Worm (Caenorhabditis elegans) whole organism, L3 larva: ENCODE results near the gene T23F6.2.
A peak's percentile ranks its signal among the peaks of the same experiment; 100 is the strongest.

Source experiments
- R02D3.7 ChIP-seq: fragments of 150-350 bp; optimal IDR thresholded peaks from 2 replicates; lab custom pipeline; 2014; ENCODE audit warnings: missing biosample characterization, missing genetic modification characterization
- ZK546.5 ChIP-seq: sonication (generic microtip); optimal IDR thresholded peaks from 2 replicates; lab custom pipeline; 2017; ENCODE audit warnings: missing biosample characterization, missing genetic modification characterization
- aly-2 ChIP-seq: fragments of 150-350 bp; optimal IDR thresholded peaks from 2 replicates; lab custom pipeline; 2014; ENCODE audit warnings: missing biosample characterization, missing genetic modification characterization
- ama-1 ChIP-seq: fragments of 150-350 bp; optimal IDR thresholded peaks from 2 replicates; lab custom pipeline; 2018
- ceh-16 ChIP-seq: sonication (generic microtip); optimal IDR thresholded peaks from 2 replicates; lab custom pipeline; 2017; ENCODE audit warnings: missing biosample characterization, missing genetic modification characterization
- ceh-28 ChIP-seq: fragments of 150-350 bp; optimal IDR thresholded peaks from 2 replicates; lab custom pipeline; 2014; ENCODE audit warnings: missing biosample characterization, missing genetic modification reagents, missing genetic modification characterization
- ceh-82 ChIP-seq: fragments of 150-350 bp; optimal IDR thresholded peaks from 2 replicates; lab custom pipeline; 2014; ENCODE audit warnings: missing biosample characterization, missing genetic modification characterization
- ceh-9 ChIP-seq: sonication (generic microtip); optimal IDR thresholded peaks from 2 replicates; lab custom pipeline; 2018; ENCODE audit warnings: missing biosample characterization, missing genetic modification characterization
- daf-12 ChIP-seq: fragments of 150-350 bp; optimal IDR thresholded peaks from 2 replicates; lab custom pipeline; 2014; ENCODE audit warnings: missing biosample characterization, missing genetic modification reagents, missing genetic modification characterization
- egl-27 ChIP-seq: sonication (generic microtip); optimal IDR thresholded peaks from 4 replicates; lab custom pipeline; 2017; ENCODE audit warnings: missing biosample characterization, missing genetic modification reagents, missing genetic modification characterization
- egl-5 ChIP-seq: fragments of 150-350 bp; optimal IDR thresholded peaks from 2 replicates; lab custom pipeline; 2017; ENCODE audit warnings: missing biosample characterization, missing genetic modification reagents, missing genetic modification characterization, inconsistent platforms
- elt-1 ChIP-seq: fragments of 150-350 bp; optimal IDR thresholded peaks from 2 replicates; lab custom pipeline; 2014; ENCODE audit warnings: missing biosample characterization, missing genetic modification characterization
- elt-2 ChIP-seq: sonication (generic microtip); optimal IDR thresholded peaks from 2 replicates; lab custom pipeline; 2016; ENCODE audit warnings: missing genetic modification reagents, mild to moderate bottlenecking, missing genetic modification characterization, missing compliant biosample characterization
- elt-3 ChIP-seq, 3 experiments: fragments of 150-350 bp in 1 of 3; sonication (generic microtip) in 2 of 3; optimal IDR thresholded peaks; 2 replicates in 2 of 3; 4 replicates in 1 of 3; lab custom pipeline; 2014 to 2017; ENCODE audit warnings: missing biosample characterization in 3 of 3, missing genetic modification characterization in 3 of 3
- eor-1 ChIP-seq, 2 experiments: fragments of 150-350 bp; optimal IDR thresholded peaks; 2 replicates each; lab custom pipeline; 2014 to 2018; ENCODE audit warnings: missing biosample characterization in 2 of 2, missing genetic modification characterization in 2 of 2
- fkh-10 ChIP-seq: sonication (generic microtip); optimal IDR thresholded peaks from 2 replicates; lab custom pipeline; 2017; ENCODE audit warnings: missing biosample characterization, missing genetic modification reagents, missing genetic modification characterization
- fkh-2 ChIP-seq: fragments of 150-350 bp; optimal IDR thresholded peaks from 2 replicates; lab custom pipeline; 2014; ENCODE audit warnings: missing biosample characterization, missing genetic modification reagents, missing genetic modification characterization
- fos-1 ChIP-seq: fragments of 150-350 bp; optimal IDR thresholded peaks from 2 replicates; lab custom pipeline; 2014; ENCODE audit warnings: missing biosample characterization, missing genetic modification characterization
- hmg-11 ChIP-seq: sonication (generic microtip); optimal IDR thresholded peaks from 2 replicates; lab custom pipeline; 2016; ENCODE audit warnings: missing genetic modification characterization, missing compliant biosample characterization
- jun-1 ChIP-seq: fragments of 150-350 bp; optimal IDR thresholded peaks from 2 replicates; lab custom pipeline; 2014; ENCODE audit warnings: missing biosample characterization, missing genetic modification reagents, missing genetic modification characterization
- lin-15B ChIP-seq: fragments of 150-350 bp; optimal IDR thresholded peaks from 2 replicates; lab custom pipeline; 2014; ENCODE audit warnings: missing biosample characterization, missing genetic modification characterization
- lsy-12 ChIP-seq: sonication (generic microtip); optimal IDR thresholded peaks from 2 replicates; lab custom pipeline; 2016; ENCODE audit warnings: mild to moderate bottlenecking, missing genetic modification characterization, missing compliant biosample characterization
- mdl-1 ChIP-seq: fragments of 150-350 bp; optimal IDR thresholded peaks from 2 replicates; lab custom pipeline; 2014; ENCODE audit warnings: missing biosample characterization, missing genetic modification characterization
- nfya-1 ChIP-seq: sonication (generic microtip); optimal IDR thresholded peaks from 2 replicates; lab custom pipeline; 2017; ENCODE audit warnings: missing genetic modification characterization, mild to moderate bottlenecking, missing compliant biosample characterization, antibody characterized with exemption, moderate library complexity; ENCODE audit not compliant: insufficient read depth
- nhr-11 ChIP-seq: fragments of 150-350 bp; optimal IDR thresholded peaks from 2 replicates; lab custom pipeline; 2014; ENCODE audit warnings: missing biosample characterization, missing genetic modification characterization
- nhr-12 ChIP-seq: fragments of 150-350 bp; optimal IDR thresholded peaks from 2 replicates; lab custom pipeline; 2014; ENCODE audit warnings: missing biosample characterization, missing genetic modification characterization
- nhr-23 ChIP-seq: fragments of 150-350 bp; optimal IDR thresholded peaks from 2 replicates; lab custom pipeline; 2014; ENCODE audit warnings: missing biosample characterization, missing genetic modification reagents, missing genetic modification characterization
- nhr-25 ChIP-seq: sonication (generic microtip); optimal IDR thresholded peaks from 2 replicates; lab custom pipeline; 2017; ENCODE audit warnings: missing biosample characterization, missing genetic modification characterization
- nhr-28 ChIP-seq: fragments of 150-350 bp; optimal IDR thresholded peaks from 2 replicates; lab custom pipeline; 2014; ENCODE audit warnings: missing biosample characterization, missing genetic modification characterization
- nhr-43 ChIP-seq: sonication (generic microtip); optimal IDR thresholded peaks from 2 replicates; lab custom pipeline; 2016; ENCODE audit warnings: mild to moderate bottlenecking, missing genetic modification characterization, missing compliant biosample characterization; ENCODE audit not compliant: poor library complexity, severe bottlenecking
- nhr-76 ChIP-seq: fragments of 150-350 bp; sonication (generic microtip); optimal IDR thresholded peaks from 5 replicates; lab custom pipeline; 2014; ENCODE audit warnings: missing biosample characterization, missing genetic modification characterization
- nhr-77 ChIP-seq: fragments of 150-350 bp; optimal IDR thresholded peaks from 2 replicates; lab custom pipeline; 2014; ENCODE audit warnings: missing biosample characterization, missing genetic modification characterization
- pha-4 ChIP-seq: fragments of 150-350 bp; optimal IDR thresholded peaks from 2 replicates; lab custom pipeline; 2014; ENCODE audit warnings: missing biosample characterization, missing genetic modification reagents, missing genetic modification characterization
- pqm-1 ChIP-seq: fragments of 150-350 bp; optimal IDR thresholded peaks from 2 replicates; lab custom pipeline; 2017; ENCODE audit warnings: missing biosample characterization, missing genetic modification characterization, inconsistent platforms
- sea-2 ChIP-seq: fragments of 150-350 bp; sonication (generic microtip); optimal IDR thresholded peaks from 4 replicates; lab custom pipeline; 2014; ENCODE audit warnings: missing biosample characterization, missing genetic modification reagents, missing genetic modification characterization
- snpc-4 ChIP-seq: fragments of 150-350 bp; optimal IDR thresholded peaks from 2 replicates; lab custom pipeline; 2014; ENCODE audit warnings: missing biosample characterization, missing genetic modification characterization
- tbx-2 ChIP-seq: sonication (generic microtip); optimal IDR thresholded peaks from 2 replicates; lab custom pipeline; 2016; ENCODE audit warnings: mild to moderate bottlenecking, missing genetic modification characterization, missing compliant biosample characterization
- unc-62 ChIP-seq: fragments of 150-350 bp; sonication (generic microtip); optimal IDR thresholded peaks from 4 replicates; lab custom pipeline; 2014; ENCODE audit warnings: missing biosample characterization, missing genetic modification reagents, missing genetic modification characterization
- ztf-11 ChIP-seq: fragments of 150-350 bp; optimal IDR thresholded peaks from 2 replicates; lab custom pipeline; 2014; ENCODE audit warnings: missing biosample characterization, missing genetic modification characterization
- ztf-4 ChIP-seq: fragments of 150-350 bp; optimal IDR thresholded peaks from 2 replicates; lab custom pipeline; 2014; ENCODE audit warnings: missing biosample characterization, missing genetic modification characterization

The T23F6.2 gene

ce11 chrIV:12754170-12754569 is 33.0 kb downstream of the T23F6.2 start:
- TF ChIP-seq ama-1 (lab: Kevin White, UChicago) (no peak), elt-1 (no peak), nfya-1 (tag; lab: Kevin White, UChicago) (peak; percentile 84)

ce11 chrIV:12755641-12756040 is 34.5 kb downstream of the T23F6.2 start:
- TF ChIP-seq nhr-12 (tag; lab: Kevin White, UChicago) (no peak), hmg-11 (no peak), tbx-2 (no peak), egl-5 (tag; lab: Kevin White, UChicago) (no peak), eor-1 (tag; optimal IDR thresholded peaks at IDR 0.05; lab: Kevin White, UChicago) (no peak), nhr-43 (tag; lab: Kevin White, UChicago) (no peak), nhr-25 (tag; lab: Kevin White, UChicago) (no peak), nhr-77 (tag; lab: Kevin White, UChicago) (no peak), ZK546.5 (tag; lab: Kevin White, UChicago) (no peak), nhr-76 (tag; lab: Kevin White, UChicago) (no peak)

DNA sequence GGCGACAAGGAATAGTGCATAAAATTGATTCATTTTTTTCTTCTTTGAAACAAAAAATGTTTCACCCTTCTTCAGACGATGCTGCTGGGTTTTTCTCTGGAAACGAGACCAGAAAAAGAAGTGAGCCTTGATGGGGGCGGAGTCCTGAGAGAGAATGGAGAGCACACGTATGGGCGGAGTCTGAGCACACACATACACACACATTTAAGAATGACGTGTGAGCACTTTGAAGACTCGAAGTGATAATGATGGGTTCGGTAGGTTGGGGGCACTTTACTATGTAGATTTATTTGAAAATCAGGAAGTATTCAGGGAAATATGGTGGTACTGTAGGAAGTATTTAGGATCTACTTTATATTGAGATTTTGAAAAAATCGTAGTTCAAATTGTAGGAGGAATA is 36.3 kb downstream of the T23F6.2 start, which contains the start of gene flp-9:
flp-9 (minus strand) TSS at position 101 of the 400 bp plus-strand sequence.
- TF ChIP-seq nhr-12 (tag; lab: Kevin White, UChicago) (no peak), fkh-10 (GFP tag; lab: Kevin White, UChicago) (no peak), hmg-11 (no peak), nhr-23 (no peak), pha-4 (no peak), nfya-1 (tag; lab: Kevin White, UChicago) (no peak), jun-1 (tag; lab: Kevin White, UChicago) (no peak), elt-2 (no peak), snpc-4 (tag; lab: Kevin White, UChicago) (no peak), fkh-2 (tag; lab: Kevin White, UChicago) (no peak), egl-27 (tag; lab: Kevin White, UChicago) (no peak), nhr-77 (tag; lab: Kevin White, UChicago) (no peak), mdl-1 (tag; lab: Kevin White, UChicago) (no peak), lin-15B (tag; lab: Kevin White, UChicago) (no peak), ceh-28 (no peak), ztf-11 (tag; lab: Kevin White, UChicago) (no peak), ceh-82 (tag; lab: Kevin White, UChicago) (no peak)

- no peak for TF ChIP-seq mdl-1 (tag; lab: Kevin White, UChicago)
- no peak for TF ChIP-seq hmg-11
- TF ChIP-seq fkh-10 (GFP tag; lab: Kevin White, UChicago) = peak; percentile 62
These were observed 41.6 kb downstream of the T23F6.2 start for ce11 chrIV:12762782-12763181.

- TF ChIP-seq tbx-2 (no peak), pqm-1 (tag; lab: Kevin White, UChicago) (peak; percentile 53)
These were observed 43.9 kb downstream of the T23F6.2 start, which contains the start of gene ZK897.10 for ce11 chrIV:12765067-12765466. Gene ZK897.10 (plus strand): TSS chrIV:12765351.

- TF ChIP-seq egl-5 (tag; lab: Kevin White, UChicago) (no peak), hmg-11 (peak; percentile 67), tbx-2 (peak; percentile 38), fkh-10 (GFP tag; lab: Kevin White, UChicago) (peak; percentile 65), pqm-1 (tag; lab: Kevin White, UChicago) (no peak), ztf-4 (tag; lab: Kevin White, UChicago) (no peak), lsy-12 (tag; lab: Kevin White, UChicago) (no peak), jun-1 (tag; lab: Kevin White, UChicago) (no peak), nhr-28 (tag; lab: Kevin White, UChicago) (no peak), elt-2 (no peak), ceh-28 (no peak), fos-1 (tag; lab: Kevin White, UChicago) (no peak), lin-15B (tag; lab: Kevin White, UChicago) (peak; percentile 26), ama-1 (lab: Kevin White, UChicago) (no peak), aly-2 (no peak), mdl-1 (tag; lab: Kevin White, UChicago) (peak; percentile 37), nhr-11 (tag; lab: Kevin White, UChicago) (peak; percentile 43), nfya-1 (tag; lab: Kevin White, UChicago) (peak; percentile 73), elt-1 (no peak), unc-62 (no peak), snpc-4 (tag; lab: Kevin White, UChicago) (peak; percentile 20), ceh-9 (tag; lab: Kevin White, UChicago) (no peak), ztf-11 (tag; lab: Kevin White, UChicago) (no peak), ZK546.5 (tag; lab: Kevin White, UChicago) (no peak), ceh-82 (tag; lab: Kevin White, UChicago) (no peak), elt-3 (tag; optimal IDR thresholded peaks at IDR 0.05; lab: Kevin White, UChicago) (no peak), egl-27 (tag; lab: Kevin White, UChicago) (no peak), sea-2 (GFP tag; lab: Kevin White, UChicago) (no peak), R02D3.7 (tag; lab: Kevin White, UChicago) (no peak), daf-12 (tag; lab: Kevin White, UChicago) (no peak), ceh-16 (tag; lab: Kevin White, UChicago) (no peak), eor-1 (tag; optimal IDR thresholded peaks at IDR 0.05; lab: Kevin White, UChicago) (no peak), nhr-12 (tag; lab: Kevin White, UChicago) (no peak)
These were observed 50.3 kb downstream of the T23F6.2 start for ce11 chrIV:12771414-12771813.
